Fruit fly (Drosophila melanogaster) whole organism, wandering third instar larva: ENCODE data around the gene CG42822.

Experiments used
- CG32264 ChIP-seq: fragments of 200-800 bp; sonication (Bioruptor generic); optimal IDR thresholded peaks from 2 replicates; lab custom pipeline; 2016; ENCODE audit warnings: missing biosample characterization, missing genetic modification characterization
- CrebA ChIP-seq: fragments of 200-800 bp; sonication (Bioruptor generic); optimal IDR thresholded peaks from 2 replicates; lab custom pipeline; 2016; ENCODE audit warnings: missing biosample characterization, mild to moderate bottlenecking, missing genetic modification characterization, borderline replicate concordance
- Dfd ChIP-seq: fragments of >200 bp; optimal IDR thresholded peaks from 2 replicates; lab custom pipeline; 2017; ENCODE audit warnings: missing biosample characterization, missing genetic modification characterization
- Dif ChIP-seq: fragments of 200-275, 200-300 bp; sonication (Bioruptor generic); optimal IDR thresholded peaks from 2 replicates; lab custom pipeline; 2018; ENCODE audit warnings: missing biosample characterization, missing genetic modification characterization; ENCODE audit not compliant: partially characterized antibody
- GATAd ChIP-seq: sonication (Bioruptor generic); optimal IDR thresholded peaks from 2 replicates; lab custom pipeline; 2016; ENCODE audit warnings: missing biosample characterization, missing genetic modification characterization
- HLH106 ChIP-seq: fragments of 200-800 bp; optimal IDR thresholded peaks from 3 replicates; lab custom pipeline; 2019; ENCODE audit warnings: missing biosample characterization, mild to moderate bottlenecking, missing genetic modification characterization, moderate library complexity
- Hnf4 ChIP-seq: fragments of 200-800 bp; sonication (Bioruptor generic); optimal IDR thresholded peaks from 2 replicates; lab custom pipeline; 2016; ENCODE audit warnings: missing biosample characterization, mild to moderate bottlenecking, missing genetic modification characterization
- Hr78 ChIP-seq: fragments of >200 bp; optimal IDR thresholded peaks from 2 replicates; lab custom pipeline; 2017; ENCODE audit warnings: missing biosample characterization, missing genetic modification characterization
- Hr83 ChIP-seq: fragments of 200-300 bp; sonication (Bioruptor generic); optimal IDR thresholded peaks from 2 replicates; lab custom pipeline; 2016; ENCODE audit warnings: missing biosample characterization, mild to moderate bottlenecking, missing genetic modification characterization, moderate library complexity; ENCODE audit not compliant: poor library complexity, severe bottlenecking
- Jra ChIP-seq: sonication (Bioruptor generic); optimal IDR thresholded peaks from 2 replicates; lab custom pipeline; 2016; ENCODE audit warnings: missing biosample characterization, missing genetic modification characterization
- Mio ChIP-seq: sonication (Bioruptor generic); optimal IDR thresholded peaks from 2 replicates; lab custom pipeline; 2016; ENCODE audit warnings: missing biosample characterization, missing genetic modification characterization
- N ChIP-seq: fragments of >200 bp; optimal IDR thresholded peaks from 2 replicates; lab custom pipeline; 2018; ENCODE audit warnings: missing biosample characterization, missing external identifiers, missing genetic modification characterization
- OdsH ChIP-seq: fragments of 200-800 bp; sonication (Bioruptor generic); optimal IDR thresholded peaks from 2 replicates; lab custom pipeline; 2016; ENCODE audit warnings: missing biosample characterization, mild to moderate bottlenecking, missing genetic modification characterization
- Rel ChIP-seq, 2 experiments: fragments of 200-800 bp; sonication (Bioruptor generic) in 1 of 2; optimal IDR thresholded peaks; 2 replicates in 1 of 2; 3 replicates in 1 of 2; lab custom pipeline; 2016 to 2019; ENCODE audit warnings: mild to moderate bottlenecking in 2 of 2, missing biosample characterization in 2 of 2, missing genetic modification characterization in 2 of 2, moderate library complexity in 1 of 2
- Vsx2 ChIP-seq: fragments of 200-300, 225-300 bp; sonication (Bioruptor generic); optimal IDR thresholded peaks from 2 replicates; lab custom pipeline; 2018; ENCODE audit warnings: missing biosample characterization, missing genetic modification characterization; ENCODE audit not compliant: partially characterized antibody
- br ChIP-seq: fragments of 200-800 bp; sonication (Bioruptor generic); optimal IDR thresholded peaks from 2 replicates; lab custom pipeline; 2016; ENCODE audit warnings: missing biosample characterization, missing genetic modification characterization
- brk ChIP-seq: fragments of 200-800 bp; sonication (Bioruptor generic); optimal IDR thresholded peaks from 2 replicates; lab custom pipeline; 2016; ENCODE audit warnings: missing biosample characterization, mild to moderate bottlenecking, missing genetic modification characterization
- dl ChIP-seq, 2 experiments: fragments of 175-275, 200-275 bp in 1 of 2; fragments of 200-275 bp in 1 of 2; sonication (Bioruptor generic); optimal IDR thresholded peaks; lab custom pipeline; 2018; ENCODE audit warnings: mild to moderate bottlenecking in 2 of 2, missing biosample characterization in 2 of 2, missing genetic modification characterization in 2 of 2, moderate library complexity in 2 of 2; ENCODE audit not compliant: partially characterized antibody in 2 of 2, insufficient read depth in 1 of 2
- dmrt93B ChIP-seq: fragments of 200-800 bp; sonication (Bioruptor generic); optimal IDR thresholded peaks from 2 replicates; lab custom pipeline; 2018; ENCODE audit warnings: missing biosample characterization, mild to moderate bottlenecking, missing genetic modification characterization
- dsf ChIP-seq: sonication (Bioruptor generic); optimal IDR thresholded peaks from 2 replicates; lab custom pipeline; 2016; ENCODE audit warnings: missing biosample characterization, missing genetic modification characterization, borderline replicate concordance
- ey ChIP-seq: fragments of 200-800 bp; sonication (Bioruptor generic); optimal IDR thresholded peaks from 2 replicates; lab custom pipeline; 2016; ENCODE audit warnings: missing biosample characterization, missing genetic modification characterization
- foxo ChIP-seq, 2 experiments: fragments of 200-800 bp; sonication (Bioruptor generic); optimal IDR thresholded peaks; 2 replicates in 1 of 2; 3 replicates in 1 of 2; lab custom pipeline; 2016 to 2017; ENCODE audit warnings: missing biosample characterization in 2 of 2, missing genetic modification characterization in 2 of 2
- fru ChIP-seq: fragments of 200-800 bp; sonication (Bioruptor generic); optimal IDR thresholded peaks from 3 replicates; lab custom pipeline; 2016; ENCODE audit warnings: missing biosample characterization, mild to moderate bottlenecking, missing genetic modification characterization
- h ChIP-seq: fragments of 200-800 bp; sonication (Bioruptor generic); optimal IDR thresholded peaks from 3 replicates; lab custom pipeline; 2016; ENCODE audit warnings: missing biosample characterization, mild to moderate bottlenecking, missing genetic modification characterization
- pan ChIP-seq: fragments of >200 bp; optimal IDR thresholded peaks from 2 replicates; lab custom pipeline; 2017
- psq ChIP-seq: fragments of 200-800 bp; sonication (Bioruptor generic); optimal IDR thresholded peaks from 3 replicates; lab custom pipeline; 2017; ENCODE audit warnings: missing biosample characterization, mild to moderate bottlenecking, missing genetic modification characterization, moderate library complexity
- rgr ChIP-seq: fragments of 200-800 bp; sonication (Bioruptor generic); optimal IDR thresholded peaks from 3 replicates; lab custom pipeline; 2016; ENCODE audit warnings: missing biosample characterization, mild to moderate bottlenecking, missing genetic modification characterization
- sage ChIP-seq: fragments of 200-800 bp; sonication (Bioruptor generic); optimal IDR thresholded peaks from 2 replicates; lab custom pipeline; 2016; ENCODE audit warnings: missing biosample characterization, mild to moderate bottlenecking, missing genetic modification characterization
- tai ChIP-seq: sonication (Bioruptor generic); optimal IDR thresholded peaks from 2 replicates; lab custom pipeline; 2016; ENCODE audit warnings: missing biosample characterization, missing genetic modification characterization
- woc ChIP-seq: sonication (Bioruptor generic); optimal IDR thresholded peaks from 2 replicates; lab custom pipeline; 2016; ENCODE audit warnings: missing biosample characterization, mild to moderate bottlenecking, missing genetic modification characterization

CG42822 gene

dm6 chr3R:17403618-17404017, 10.1 kb upstream of the CG42822 start, which contains the start of gene CG34280:
Gene CG34280 (minus strand): TSS chr3R:17403718.
- no peak for TF ChIP-seq Jra (GFP tag; lab: Kevin White, UChicago)
- no peak for TF ChIP-seq CrebA
- TF ChIP-seq Dif (GFP tag; lab: Kevin White, UChicago) = no peak
- TF ChIP-seq rgr (GFP tag; lab: Kevin White, UChicago) = no peak
- peak; percentile 45 for TF ChIP-seq Vsx2 (GFP tag; lab: Kevin White, UChicago)

dm6 chr3R:17404155-17404554, 9.5 kb upstream of the CG42822 start:
- TF ChIP-seq sage (GFP tag; lab: Kevin White, UChicago) (no peak), Hr83 (peak; percentile 77), fru (peak; percentile 2), Hnf4 (GFP tag; lab: Kevin White, UChicago) (peak; percentile 78), h (peak; percentile 16), N (GFP tag; lab: Kevin White, UChicago) (no peak), rgr (GFP tag; lab: Kevin White, UChicago) (peak; percentile 72), foxo (GFP tag; optimal IDR thresholded peaks at IDR 0.05; lab: Kevin White, UChicago) (peak in 1 of 2 experiments; percentile 5), tai (peak; percentile 59), CrebA (no peak), Rel (GFP tag; optimal IDR thresholded peaks at IDR 0.05; lab: Kevin White, UChicago) (no peak), Rel (tag; optimal IDR thresholded peaks at IDR 0.05; lab: Kevin White, UChicago) (no peak), HLH106 (tag; lab: Kevin White, UChicago) (peak; percentile 12), psq (GFP tag; lab: Kevin White, UChicago) (no peak), OdsH (GFP tag; lab: Kevin White, UChicago) (peak; percentile 60), brk (peak; percentile 40), dmrt93B (no peak), Jra (GFP tag; lab: Kevin White, UChicago) (peak; percentile 36), pan (lab: Kevin White, UChicago) (no peak), Dfd (GFP tag; lab: Kevin White, UChicago) (no peak), br (GFP tag; lab: Kevin White, UChicago) (peak; percentile 55)

- TF ChIP-seq woc (GFP tag; lab: Kevin White, UChicago) (no peak), dl (GFP tag; optimal IDR thresholded peaks at IDR 0.05; lab: Kevin White, UChicago; ENCODE audit: insufficient read depth in 1 of 2, partially characterized antibody in 2 of 2) (no peak), br (GFP tag; lab: Kevin White, UChicago) (no peak), h (no peak), brk (no peak), foxo (GFP tag; optimal IDR thresholded peaks at IDR 0.05; lab: Kevin White, UChicago) (no peak), dmrt93B (no peak), fru (no peak), ey (GFP tag; lab: Kevin White, UChicago) (no peak), Vsx2 (GFP tag; lab: Kevin White, UChicago) (no peak), OdsH (GFP tag; lab: Kevin White, UChicago) (no peak), CG32264 (GFP tag; lab: Kevin White, UChicago) (no peak), N (GFP tag; lab: Kevin White, UChicago) (no peak), CrebA (no peak)
Measured at dm6 chr3R:17405009-17405408, 8.7 kb upstream of the CG42822 start, which contains the start of gene CG42823. Gene CG42823 (minus strand): TSS chr3R:17405109.

- TF ChIP-seq Vsx2 (GFP tag; lab: Kevin White, UChicago) (no peak), Dfd (GFP tag; lab: Kevin White, UChicago) (no peak), GATAd (GFP tag; lab: Kevin White, UChicago) (no peak)
Measured at dm6 chr3R:17406411-17406810, 7.3 kb upstream of the CG42822 start, which contains the start of the genes CG42824 and CG42798. Gene CG42824 (minus strand): TSS chr3R:17406511. Gene CG42798 (plus strand): TSS chr3R:17406678.

dm6 chr3R:17407576-17407975, 6.1 kb upstream of the CG42822 start, which contains the start of gene CG17283:
Gene CG17283 (plus strand): TSS chr3R:17407876.
- no peak for TF ChIP-seq Hr78 (GFP tag; lab: Kevin White, UChicago)
- TF ChIP-seq, all 38 proteins: peak for 0

dm6 chr3R:17409319-17409718, 4.4 kb upstream of the CG42822 start, which contains the start of gene CG5860:
Gene CG5860 (plus strand): TSS chr3R:17409619.
- no peak for TF ChIP-seq psq (GFP tag; lab: Kevin White, UChicago)
- no peak for TF ChIP-seq fru
- no peak for TF ChIP-seq pan (lab: Kevin White, UChicago)
- no peak for TF ChIP-seq dsf (GFP tag; lab: Kevin White, UChicago)
- TF ChIP-seq Vsx2 (GFP tag; lab: Kevin White, UChicago) = no peak
- TF ChIP-seq Dif (GFP tag; lab: Kevin White, UChicago) = no peak
- TF ChIP-seq Dfd (GFP tag; lab: Kevin White, UChicago) = no peak
- TF ChIP-seq dl (GFP tag; optimal IDR thresholded peaks at IDR 0.05; lab: Kevin White, UChicago; ENCODE audit: insufficient read depth in 1 of 2, partially characterized antibody in 2 of 2) = no peak
- TF ChIP-seq Mio = no peak
